Fruit fly (Drosophila melanogaster): ENCODE measurements around the gene Cpr72Ea.

Cpr72Ea gene

dm6 chr3L:16412394-16412950 lies 50.1 kb downstream of the Cpr72Ea start, which contains the start of gene Serinc (continued):
- peak; percentile 97 for TF ChIP-seq Ets65A (GFP tag)
- TF ChIP-seq cad (GFP tag; optimal IDR thresholded peaks at IDR 0.05) = no peak
- TF ChIP-seq repo (GFP tag; optimal IDR thresholded peaks at IDR 0.05) = no peak
- TF ChIP-seq CG31441 (GFP tag; IDR thresholded peaks at IDR 0.05) = no peak
- peak; percentile 28 for TF ChIP-seq CG12942 (GFP tag; optimal IDR thresholded peaks at IDR 0.05)
- no peak for TF ChIP-seq CG17328 (GFP tag; IDR thresholded peaks at IDR 0.05)
- peak; percentile 56 for TF ChIP-seq CG3407 (GFP tag; optimal IDR thresholded peaks at IDR 0.05)
- TF ChIP-seq bigmax (GFP tag; optimal IDR thresholded peaks at IDR 0.05) = no peak
- TF ChIP-seq CG10274 (GFP tag; optimal IDR thresholded peaks at IDR 0.05) = no peak
- peak; percentile 69 for TF ChIP-seq CHES-1-like (GFP tag; optimal IDR thresholded peaks at IDR 0.05)
- TF ChIP-seq ftz-f1 (GFP tag; optimal IDR thresholded peaks at IDR 0.05) = no peak
- no peak for TF ChIP-seq tup (GFP tag; optimal IDR thresholded peaks at IDR 0.05)
- TF ChIP-seq Six4 (GFP tag; optimal IDR thresholded peaks at IDR 0.05) = peak; percentile 7
- TF ChIP-seq Sin3A (optimal IDR thresholded peaks at IDR 0.05) = peak; percentile 22
- no peak for TF ChIP-seq usp (GFP tag; optimal IDR thresholded peaks at IDR 0.05)
- no peak for TF ChIP-seq gem (tag; optimal IDR thresholded peaks at IDR 0.05)
- TF ChIP-seq CG1602 (GFP tag; optimal IDR thresholded peaks at IDR 0.05) = no peak
- TF ChIP-seq CG8765 (GFP tag; IDR thresholded peaks at IDR 0.05) = no peak
- peak; percentile 74 for TF ChIP-seq CoRest (tag; optimal IDR thresholded peaks at IDR 0.05)
- peak; percentile 67; the same call in 2 of the 3 replicates for TF ChIP-seq CG11560 (tag; IDR thresholded peaks at IDR 0.05)
- no peak for TF ChIP-seq btn (GFP tag; optimal IDR thresholded peaks at IDR 0.05)
- TF ChIP-seq CG33557 (GFP tag; optimal IDR thresholded peaks at IDR 0.05) = peak; percentile 42
- TF ChIP-seq CG6654 (GFP tag; optimal IDR thresholded peaks at IDR 0.05) = no peak
- TF ChIP-seq seq (GFP tag; IDR thresholded peaks at IDR 0.05) = no peak; the same call in 1 of the 2 replicates
- no peak for TF ChIP-seq Vsx1 (GFP tag; optimal IDR thresholded peaks at IDR 0.05)
- 0 out of 2 replicates have a peak, but pooled peaks have one; percentile 71 for TF ChIP-seq Rfx (GFP tag; IDR thresholded peaks at IDR 0.05)
- TF ChIP-seq Doc3 (GFP tag; IDR thresholded peaks at IDR 0.05; ENCODE audit: partially characterized antibody) = peak; percentile 98
- no peak for TF ChIP-seq lov (optimal IDR thresholded peaks at IDR 0.05)
- no peak for TF ChIP-seq lov (GFP tag; IDR thresholded peaks at IDR 0.05)
- TF ChIP-seq Dll (GFP tag; IDR thresholded peaks at IDR 0.05; ENCODE audit: partially characterized antibody) = peak; percentile 99
- TF ChIP-seq dm (GFP tag; optimal IDR thresholded peaks at IDR 0.05) = peak; percentile 49
- TF ChIP-seq CG1529 (GFP tag; optimal IDR thresholded peaks at IDR 0.05) = peak; percentile 7
- TF ChIP-seq Nf-YC (tag; optimal IDR thresholded peaks at IDR 0.05) = no peak
- peak; percentile 95 for TF ChIP-seq CG7963 (GFP tag; IDR thresholded peaks at IDR 0.05; ENCODE audit: partially characterized antibody)
- TF ChIP-seq CG18619 (GFP tag; optimal IDR thresholded peaks at IDR 0.05) = peak; percentile 48
- peak; percentile 59 for TF ChIP-seq ind (GFP tag; optimal IDR thresholded peaks at IDR 0.05)
- TF ChIP-seq pzg (GFP tag; optimal IDR thresholded peaks at IDR 0.05) = peak; percentile 71
- TF ChIP-seq CG10654 (GFP tag; optimal IDR thresholded peaks at IDR 0.05) = peak; percentile 45
- TF ChIP-seq lbe (GFP tag; optimal IDR thresholded peaks at IDR 0.05) = peak; percentile 56
- peak; percentile 17 for TF ChIP-seq pum (GFP tag; optimal IDR thresholded peaks at IDR 0.05)
- TF ChIP-seq nau (GFP tag; optimal IDR thresholded peaks at IDR 0.05) = no peak
- no peak for TF ChIP-seq org-1 (GFP tag; optimal IDR thresholded peaks at IDR 0.05)
- TF ChIP-seq zen (tag; optimal IDR thresholded peaks at IDR 0.05) = peak; percentile 76
- TF ChIP-seq vvl (GFP tag; IDR thresholded peaks at IDR 0.05) = peak; percentile 76; the same call in 1 of the 2 replicates
- TF ChIP-seq CG34224 (GFP tag; IDR thresholded peaks at IDR 0.05; ENCODE audit: partially characterized antibody) = peak; percentile 95
- no peak for TF ChIP-seq disco-r (GFP tag; optimal IDR thresholded peaks at IDR 0.05)
- peak; percentile 27 for TF ChIP-seq CG2875 (GFP tag; optimal IDR thresholded peaks at IDR 0.05)
- no peak for TF ChIP-seq Hey (tag; optimal IDR thresholded peaks at IDR 0.05)
- no peak; the same call in 1 of the 2 replicates for TF ChIP-seq wor (GFP tag; IDR thresholded peaks at IDR 0.05)
- peak; percentile 32 for TF ChIP-seq CG6683 (GFP tag; optimal IDR thresholded peaks at IDR 0.05)
- peak; percentile 66 for TF ChIP-seq CG8290 (GFP tag; optimal IDR thresholded peaks at IDR 0.05)
- no peak for TF ChIP-seq CG8290 (tag; optimal IDR thresholded peaks at IDR 0.05)
